Fruit fly (Drosophila melanogaster) whole organism, embryonic: ENCODE data around the gene CBP.

Experiments used
- CG10147 ChIP-seq: fragments of 200-800 bp; sonication (Bioruptor generic); optimal IDR thresholded peaks from 2 replicates; lab custom pipeline; 2019; ENCODE audit warnings: missing biosample characterization, mild to moderate bottlenecking, missing genetic modification characterization, moderate library complexity
- CG10431 ChIP-seq: fragments of 200-800 bp; sonication (Bioruptor generic); optimal IDR thresholded peaks from 3 replicates; lab custom pipeline; 2018; ENCODE audit warnings: missing biosample characterization, mild to moderate bottlenecking, missing genetic modification characterization
- CG10654 ChIP-seq: fragments of 200-800 bp; sonication (Bioruptor generic); optimal IDR thresholded peaks from 2 replicates; lab custom pipeline; 2016; ENCODE audit warnings: missing biosample characterization, missing genetic modification characterization
- CG11696 ChIP-seq: fragments of 200-800 bp; sonication (Bioruptor generic); IDR thresholded peaks from 2 replicates; pipeline ENCODE4 v1.3.6; 2022; ENCODE audit warnings: missing biosample characterization, missing genetic modification characterization
- CG13624 ChIP-seq: fragments of 200-800 bp; sonication (Bioruptor generic); optimal IDR thresholded peaks from 2 replicates; lab custom pipeline; 2016; ENCODE audit warnings: missing biosample characterization, missing genetic modification characterization
- CG16815 ChIP-seq: fragments of 200-800 bp; sonication (Bioruptor generic); optimal IDR thresholded peaks from 3 replicates; lab custom pipeline; 2017; ENCODE audit warnings: missing biosample characterization, mild to moderate bottlenecking, missing genetic modification characterization
- CG17361 ChIP-seq: fragments of 200-800 bp; sonication (Bioruptor generic); IDR thresholded peaks from 3 replicates; pipeline ENCODE4 v1.3.6; 2022; ENCODE audit warnings: missing biosample characterization, missing genetic modification characterization
- CG1792 ChIP-seq: fragments of 200-800 bp; sonication (Bioruptor generic); optimal IDR thresholded peaks from 2 replicates; lab custom pipeline; 2016; ENCODE audit warnings: missing biosample characterization, missing genetic modification characterization
- CG2120 ChIP-seq: fragments of 200-800 bp; sonication (Bioruptor generic); optimal IDR thresholded peaks from 3 replicates; lab custom pipeline; 2016; ENCODE audit warnings: missing biosample characterization, missing genetic modification characterization
- CG2678 ChIP-seq: fragments of 200-800 bp; sonication (Bioruptor generic); optimal IDR thresholded peaks from 3 replicates; lab custom pipeline; 2019; ENCODE audit warnings: missing biosample characterization, mild to moderate bottlenecking, missing genetic modification characterization, moderate library complexity
- CG2712 ChIP-seq: fragments of 200-800 bp; optimal IDR thresholded peaks from 3 replicates; lab custom pipeline; 2019; ENCODE audit warnings: missing biosample characterization, mild to moderate bottlenecking, missing genetic modification characterization, moderate library complexity
- CG42726 ChIP-seq: fragments of 200-800 bp; sonication (Bioruptor generic); IDR thresholded peaks from 2 replicates; pipeline ENCODE4 v1.3.6; 2022; ENCODE audit warnings: missing biosample characterization, missing genetic modification characterization; ENCODE audit not compliant: partially characterized antibody
- CG4707 ChIP-seq: fragments of 200-800 bp; sonication (Bioruptor generic); optimal IDR thresholded peaks from 2 replicates; lab custom pipeline; 2018; ENCODE audit warnings: missing biosample characterization, mild to moderate bottlenecking, missing genetic modification characterization, moderate library complexity
- CG4854 ChIP-seq: fragments of 200-800 bp; sonication (Bioruptor generic); optimal IDR thresholded peaks from 2 replicates; lab custom pipeline; 2016; ENCODE audit warnings: missing biosample characterization, missing genetic modification characterization, inconsistent platforms
- CG5180 ChIP-seq: fragments of 200-800 bp; sonication (Bioruptor generic); optimal IDR thresholded peaks from 3 replicates; lab custom pipeline; 2017; ENCODE audit warnings: missing biosample characterization, missing genetic modification characterization, mild to moderate bottlenecking, moderate library complexity, missing genetic modification reagents
- CG6272 ChIP-seq: fragments of 200-800 bp; sonication (Bioruptor generic); IDR thresholded peaks from 2 replicates; pipeline ENCODE4 v1.3.6; 2022; ENCODE audit warnings: missing biosample characterization, missing genetic modification characterization
- CG7372 ChIP-seq: fragments of 200-800 bp; sonication (Bioruptor generic); IDR thresholded peaks from 2 replicates; pipeline ENCODE4 v1.3.6; 2022; ENCODE audit warnings: missing biosample characterization, missing genetic modification characterization
- CG7786 ChIP-seq: fragments of 200-800 bp; sonication (Bioruptor generic); optimal IDR thresholded peaks from 2 replicates; lab custom pipeline; 2016; ENCODE audit warnings: missing biosample characterization, missing genetic modification characterization
- CG8944 ChIP-seq: fragments of 200-800 bp; sonication (Bioruptor generic); optimal IDR thresholded peaks from 3 replicates; lab custom pipeline; 2016; ENCODE audit warnings: missing biosample characterization, missing genetic modification characterization
- CG9932 ChIP-seq: fragments of 200-800 bp; sonication (Bioruptor generic); IDR thresholded peaks from 2 replicates; pipeline ENCODE4 v1.3.6; 2022; ENCODE audit warnings: missing biosample characterization, missing genetic modification characterization
- Drgx ChIP-seq: fragments of 200-800 bp; sonication (Bioruptor generic); IDR thresholded peaks from 2 replicates; pipeline ENCODE4 v1.3.6; 2022; ENCODE audit warnings: missing biosample characterization, missing genetic modification characterization
- Fer3 ChIP-seq: fragments of 200-800 bp; sonication (Bioruptor generic); optimal IDR thresholded peaks from 2 replicates; lab custom pipeline; 2018; ENCODE audit warnings: missing biosample characterization, mild to moderate bottlenecking, missing genetic modification characterization, moderate library complexity
- HLH54F ChIP-seq: fragments of 200-800 bp; sonication (Bioruptor generic); optimal IDR thresholded peaks from 3 replicates; lab custom pipeline; 2016; ENCODE audit warnings: missing biosample characterization, missing genetic modification characterization
- NC2α ChIP-seq: fragments of 200-800 bp; sonication (Bioruptor generic); optimal IDR thresholded peaks from 2 replicates; lab custom pipeline; 2016; ENCODE audit warnings: missing biosample characterization, missing genetic modification characterization
- Tbp ChIP-seq: fragments of >200 bp; optimal IDR thresholded peaks from 2 replicates; lab custom pipeline; 2018; ENCODE audit warnings: missing biosample characterization, missing genetic modification characterization
- Trl ChIP-seq, 3 experiments: fragments of >200 bp in 2 of 3; fragments of 200-800 bp in 1 of 3; sonication (Bioruptor generic) in 1 of 3; optimal IDR thresholded peaks; 2 replicates in 1 of 3; 3 replicates in 2 of 3; lab custom pipeline; 2016 to 2017; ENCODE audit warnings: missing biosample characterization in 1 of 3, missing genetic modification characterization in 1 of 3
- al ChIP-seq: fragments of 200-800 bp; sonication (Bioruptor generic); IDR thresholded peaks from 2 replicates; pipeline ENCODE4 v1.3.6; 2022; ENCODE audit warnings: missing biosample characterization, missing genetic modification characterization
- bab2 ChIP-seq: fragments of 200-800 bp; sonication (Bioruptor generic); optimal IDR thresholded peaks from 2 replicates; lab custom pipeline; 2016; ENCODE audit warnings: missing biosample characterization, missing genetic modification characterization
- fd3F ChIP-seq: fragments of 200-800 bp; sonication (Bioruptor generic); optimal IDR thresholded peaks from 2 replicates; lab custom pipeline; 2018; ENCODE audit warnings: missing biosample characterization, mild to moderate bottlenecking, missing genetic modification characterization, moderate library complexity
- gro ChIP-seq: fragments of 200-800 bp; sonication (Bioruptor generic); optimal IDR thresholded peaks from 2 replicates; lab custom pipeline; 2016; ENCODE audit warnings: missing biosample characterization, missing genetic modification characterization
- klu ChIP-seq: fragments of 200-800 bp; sonication (Bioruptor generic); IDR thresholded peaks from 2 replicates; pipeline ENCODE4 v1.3.6; 2022; ENCODE audit warnings: missing biosample characterization, missing genetic modification characterization
- lab ChIP-seq: fragments of 200-800 bp; sonication (Bioruptor generic); optimal IDR thresholded peaks from 3 replicates; lab custom pipeline; 2017; ENCODE audit warnings: missing biosample characterization, missing genetic modification characterization, mild to moderate bottlenecking, moderate library complexity, missing genetic modification reagents
- lov ChIP-seq, 2 experiments: fragments of 200-800 bp in 1 of 2; fragments of >200 bp in 1 of 2; sonication (Bioruptor generic) in 1 of 2; IDR thresholded peaks in 1 of 2; optimal IDR thresholded peaks in 1 of 2; 2 replicates in 1 of 2; 3 replicates in 1 of 2; pipeline versions ENCODE4 v1.3.6 to Lab custom; 2017 to 2022; ENCODE audit warnings: missing biosample characterization in 1 of 2, missing genetic modification characterization in 1 of 2
- mld ChIP-seq: fragments of 200-800 bp; sonication (Bioruptor generic); IDR thresholded peaks from 3 replicates; pipeline ENCODE4 v1.3.6; 2022; ENCODE audit warnings: missing biosample characterization, missing genetic modification characterization; ENCODE audit not compliant: partially characterized antibody
- prd ChIP-seq, 3 experiments: fragments of >200 bp in 2 of 3; fragments of 200-800 bp in 1 of 3; sonication (Bioruptor generic) in 1 of 3; optimal IDR thresholded peaks in 2 of 3; IDR thresholded peaks in 1 of 3; 2 replicates in 2 of 3; 3 replicates in 1 of 3; pipeline versions ENCODE4 v1.3.6 to Lab custom; 2017 to 2022; ENCODE audit warnings: missing biosample characterization in 1 of 3, missing genetic modification characterization in 1 of 3
- pum ChIP-seq: fragments of 200-800 bp; sonication (Bioruptor generic); optimal IDR thresholded peaks from 2 replicates; lab custom pipeline; 2016; ENCODE audit warnings: missing biosample characterization, missing genetic modification characterization
- row ChIP-seq: fragments of 200-800 bp; sonication (Bioruptor generic); IDR thresholded peaks from 3 replicates; pipeline ENCODE4 v1.3.6; 2022; ENCODE audit warnings: missing biosample characterization, missing genetic modification characterization
- sens ChIP-seq: fragments of 200-800 bp; sonication (Bioruptor generic); peaks from one replicate; lab custom pipeline; 2016; ENCODE audit warnings: missing biosample characterization, missing genetic modification characterization
- sob ChIP-seq: fragments of 200-800 bp; sonication (Bioruptor generic); IDR thresholded peaks from 2 replicates; pipeline ENCODE4 v1.3.6; 2022; ENCODE audit warnings: missing biosample characterization, missing genetic modification characterization
- tgo ChIP-seq: fragments of 200-800 bp; sonication (Bioruptor generic); IDR thresholded peaks from 3 replicates; pipeline ENCODE4 v1.3.6; 2022; ENCODE audit warnings: missing biosample characterization, missing genetic modification characterization
- tx ChIP-seq: fragments of 200-800 bp; sonication (Bioruptor generic); optimal IDR thresholded peaks from 2 replicates; lab custom pipeline; 2016; ENCODE audit warnings: missing biosample characterization, missing genetic modification characterization
- vfl ChIP-seq: fragments of 200-800 bp; sonication (Bioruptor generic); optimal IDR thresholded peaks from 2 replicates; lab custom pipeline; 2016; ENCODE audit warnings: missing biosample characterization, missing genetic modification characterization
- vvl ChIP-seq: fragments of 200-800 bp; sonication (Bioruptor generic); IDR thresholded peaks from 2 replicates; pipeline ENCODE4 v1.3.6; 2022; ENCODE audit warnings: missing biosample characterization, missing genetic modification characterization
- zen ChIP-seq: fragments of 200-800 bp; sonication (Bioruptor generic); optimal IDR thresholded peaks from 3 replicates; lab custom pipeline; 2018; ENCODE audit warnings: missing biosample characterization, mild to moderate bottlenecking, missing genetic modification characterization, moderate library complexity
- zf30C ChIP-seq: fragments of 200-800 bp; sonication (Bioruptor generic); optimal IDR thresholded peaks from 3 replicates; lab custom pipeline; 2018; ENCODE audit warnings: missing biosample characterization, mild to moderate bottlenecking, missing genetic modification characterization
- zfh1 ChIP-seq: fragments of 200-800 bp; sonication (Bioruptor generic); IDR thresholded peaks from 3 replicates; pipeline ENCODE4 v1.3.6; 2022; ENCODE audit warnings: missing biosample characterization, missing genetic modification characterization
- zfh2 ChIP-seq: fragments of 200-800 bp; sonication (Bioruptor generic); optimal IDR thresholded peaks from 2 replicates; lab custom pipeline; 2016; ENCODE audit warnings: missing biosample characterization, missing genetic modification characterization

CBP gene

DNA sequence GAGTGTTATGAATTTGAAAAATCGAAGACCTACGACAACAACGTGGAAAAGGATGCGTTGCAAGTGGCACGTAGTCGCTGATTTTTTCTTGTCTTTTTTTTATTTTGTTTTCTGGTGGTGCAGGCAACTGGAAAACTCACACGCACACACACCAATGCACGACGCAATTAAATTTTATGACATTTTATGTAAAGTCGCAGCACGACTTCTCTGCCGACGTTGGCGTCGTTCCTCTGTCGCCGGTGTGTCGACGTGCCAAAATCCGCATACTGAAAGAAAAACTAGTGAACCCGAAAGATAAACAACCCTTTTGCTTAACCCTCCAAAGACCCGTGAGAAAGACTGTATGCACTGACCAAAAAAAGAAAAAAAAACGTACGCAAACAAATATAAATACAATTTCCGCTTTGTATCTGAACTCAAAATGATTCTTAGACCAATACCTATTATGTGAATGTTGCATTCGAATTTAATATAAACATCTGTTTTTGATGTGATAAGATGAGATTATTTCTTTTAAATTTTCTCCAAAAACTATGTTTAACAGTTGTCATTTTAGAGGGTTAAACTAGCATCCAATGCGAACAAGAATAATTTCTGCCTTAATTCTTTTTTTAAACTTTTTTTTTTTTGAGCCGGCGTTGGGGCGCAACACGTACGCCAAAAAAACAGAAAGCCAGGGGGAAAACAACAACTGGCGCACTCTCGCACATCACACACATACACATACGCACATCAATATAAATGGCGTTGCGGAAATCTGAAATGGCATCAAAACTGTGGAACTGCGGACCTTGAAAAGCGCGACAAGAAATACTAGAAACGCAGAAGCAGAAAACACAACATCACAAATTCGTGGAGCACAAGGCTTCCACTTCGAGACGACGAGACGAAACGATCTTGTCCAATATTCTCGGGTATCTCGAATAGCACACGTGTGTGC lies 3.0 kb upstream of the CBP start (continued):
- TF ChIP-seq prd (optimal IDR thresholded peaks at IDR 0.05; lab: Kevin White, UChicago) (no peak), prd (GFP tag; IDR thresholded peaks at IDR 0.05; lab: Robert Waterston, UW) (peak; percentile 45; the same call in 2 of the 3 replicates), klu (GFP tag; lab: Robert Waterston, UW) (0 out of 2 replicates have a peak, but pooled peaks have one; percentile 20), zen (tag; lab: Kevin White, UChicago) (no peak), CG10654 (GFP tag; lab: Kevin White, UChicago) (no peak), mld (GFP tag; lab: Robert Waterston, UW) (no peak), CG42726 (GFP tag; lab: Robert Waterston, UW) (no peak), zfh1 (peak; percentile 41; the same call in 1 of the 3 replicates), CG11696 (GFP tag; lab: Robert Waterston, UW) (no peak), CG4707 (GFP tag; lab: Kevin White, UChicago) (no peak), CG2120 (GFP tag; lab: Kevin White, UChicago) (peak; percentile 90), vvl (GFP tag; lab: Robert Waterston, UW) (peak; percentile 14; the same call in 1 of the 2 replicates), CG10431 (GFP tag; lab: Kevin White, UChicago) (no peak), NC2α (GFP tag; lab: Kevin White, UChicago) (no peak), bab2 (GFP tag; lab: Kevin White, UChicago) (peak; percentile 64), row (GFP tag; lab: Robert Waterston, UW) (peak; percentile 46; the same call in 2 of the 3 replicates), CG4854 (no peak), gro (peak; percentile 23), CG10147 (GFP tag; lab: Kevin White, UChicago) (peak; percentile 51), Drgx (GFP tag; lab: Robert Waterston, UW) (peak; percentile 27; the same call in 1 of the 2 replicates), CG7786 (peak; percentile 62), CG8944 (GFP tag; lab: Kevin White, UChicago) (peak; percentile 31), CG9932 (GFP tag; lab: Robert Waterston, UW) (peak; percentile 81), Tbp (GFP tag; lab: Kevin White, UChicago) (no peak), tgo (GFP tag; lab: Robert Waterston, UW) (no peak), HLH54F (peak; percentile 42), tx (GFP tag; lab: Kevin White, UChicago) (peak; percentile 62), lab (GFP tag; lab: Kevin White, UChicago) (peak; percentile 62), sob (GFP tag; lab: Robert Waterston, UW) (no peak), CG7372 (GFP tag; lab: Robert Waterston, UW) (no peak), Fer3 (tag; lab: Kevin White, UChicago) (peak; percentile 49), sens (GFP tag; lab: Kevin White, UChicago) (peak; percentile 78), CG2678 (peak; percentile 31), CG2712 (tag; lab: Kevin White, UChicago) (no peak), CG17361 (GFP tag; lab: Robert Waterston, UW) (no peak; the same call in 2 of the 3 replicates), zf30C (GFP tag; lab: Kevin White, UChicago) (peak; percentile 67), CG16815 (GFP tag; lab: Kevin White, UChicago) (peak; percentile 6), pum (GFP tag; lab: Kevin White, UChicago) (peak; percentile 5), al (GFP tag; lab: Robert Waterston, UW) (peak; percentile 75), fd3F (GFP tag; lab: Kevin White, UChicago) (peak; percentile 24), Trl (optimal IDR thresholded peaks at IDR 0.05; lab: Kevin White, UChicago) (no peak), Trl (GFP tag; optimal IDR thresholded peaks at IDR 0.05; lab: Kevin White, UChicago) (peak; percentile 28), CG6272 (GFP tag; lab: Robert Waterston, UW) (no peak), vfl (peak; percentile 6), CG1792 (GFP tag; lab: Kevin White, UChicago) (peak; percentile 38), zfh2 (GFP tag; lab: Kevin White, UChicago) (peak; percentile 70), lov (optimal IDR thresholded peaks at IDR 0.05; lab: Kevin White, UChicago) (no peak), lov (GFP tag; IDR thresholded peaks at IDR 0.05; lab: Robert Waterston, UW) (no peak), CG5180 (GFP tag; lab: Kevin White, UChicago) (no peak), CG13624 (GFP tag; lab: Kevin White, UChicago) (peak; percentile 26)
